Worm (Caenorhabditis elegans): ENCODE measurements around the gene cyp-13A2.

The cyp-13A2 gene

ce11 chrII:9787395-9788152 lies at the start of gene cyp-13A2:
Gene cyp-13A2 (minus strand): TSS chrII:9787629.
- TF ChIP-seq nhr-43 (tag; optimal IDR thresholded peaks at IDR 0.05; ENCODE audit: poor library complexity, severe bottlenecking) = peak; percentile 32
- TF ChIP-seq ceh-9 (tag; optimal IDR thresholded peaks at IDR 0.05) = no peak
- TF ChIP-seq lsy-12 (tag; optimal IDR thresholded peaks at IDR 0.05) = peak; percentile 38
- TF ChIP-seq ztf-4 (tag; optimal IDR thresholded peaks at IDR 0.05) = no peak
- peak; percentile 55 for TF ChIP-seq nhr-23 (tag; optimal IDR thresholded peaks at IDR 0.05)
- no peak for TF ChIP-seq nhr-237 (tag; optimal IDR thresholded peaks at IDR 0.05)
- peak; percentile 52 for TF ChIP-seq nhr-11 (tag; optimal IDR thresholded peaks at IDR 0.05)
- TF ChIP-seq snpc-4 (tag; optimal IDR thresholded peaks at IDR 0.05) = peak; percentile 96
- TF ChIP-seq elt-1 (tag; optimal IDR thresholded peaks at IDR 0.05) = peak; percentile 85
- peak; percentile 31 for TF ChIP-seq nfya-1 (tag; optimal IDR thresholded peaks at IDR 0.05; ENCODE audit: insufficient read depth)
- no peak for TF ChIP-seq sea-2 (GFP tag; optimal IDR thresholded peaks at IDR 0.05)
- no peak for TF ChIP-seq tbx-2 (tag; optimal IDR thresholded peaks at IDR 0.05)
- peak; percentile 87 for TF ChIP-seq elt-2 (tag; optimal IDR thresholded peaks at IDR 0.05)
- TF ChIP-seq ztf-11 (tag; optimal IDR thresholded peaks at IDR 0.05) = no peak
- no peak for TF ChIP-seq fos-1 (tag; optimal IDR thresholded peaks at IDR 0.05)
- no peak for TF ChIP-seq zag-1 (tag; optimal IDR thresholded peaks at IDR 0.05)
- TF ChIP-seq mml-1 (tag; optimal IDR thresholded peaks at IDR 0.05) = no peak
- TF ChIP-seq lin-39 (tag; optimal IDR thresholded peaks at IDR 0.05) = no peak
- peak; percentile 6 for TF ChIP-seq nhr-77 (tag; optimal IDR thresholded peaks at IDR 0.05)
- TF ChIP-seq egl-27 (tag; optimal IDR thresholded peaks at IDR 0.05) = no peak
- peak; percentile 71 for TF ChIP-seq pqm-1 (tag; optimal IDR thresholded peaks at IDR 0.05)
- TF ChIP-seq lin-15B (tag; optimal IDR thresholded peaks at IDR 0.05) = peak; percentile 11
- TF ChIP-seq fkh-2 (tag; optimal IDR thresholded peaks at IDR 0.05) = no peak
- no peak for TF ChIP-seq fkh-10 (GFP tag; optimal IDR thresholded peaks at IDR 0.05)
- no peak for TF ChIP-seq hmg-11 (tag; optimal IDR thresholded peaks at IDR 0.05)
- peak; percentile 73 for TF ChIP-seq pha-4 (tag; optimal IDR thresholded peaks at IDR 0.05)
- TF ChIP-seq egl-5 (tag; optimal IDR thresholded peaks at IDR 0.05) = no peak
- no peak for TF ChIP-seq daf-12 (tag; optimal IDR thresholded peaks at IDR 0.05)
- peak; percentile 26 for TF ChIP-seq jun-1 (tag; optimal IDR thresholded peaks at IDR 0.05)
- no peak for TF ChIP-seq mdl-1 (tag; optimal IDR thresholded peaks at IDR 0.05)
- no peak for TF ChIP-seq ZK546.5 (tag; optimal IDR thresholded peaks at IDR 0.05)
- peak; percentile 92 for TF ChIP-seq nhr-25 (tag; optimal IDR thresholded peaks at IDR 0.05)
- no peak for TF ChIP-seq eor-1 (tag; optimal IDR thresholded peaks at IDR 0.05)
- TF ChIP-seq R02D3.7 (tag; optimal IDR thresholded peaks at IDR 0.05) = no peak
- no peak for TF ChIP-seq skn-1 (tag; optimal IDR thresholded peaks at IDR 0.05)
- TF ChIP-seq aly-2 (tag; optimal IDR thresholded peaks at IDR 0.05) = no peak
- TF ChIP-seq ceh-82 (tag; optimal IDR thresholded peaks at IDR 0.05) = no peak
- TF ChIP-seq elt-3 (tag; optimal IDR thresholded peaks at IDR 0.05) = no peak
- no peak for TF ChIP-seq ceh-16 (tag; optimal IDR thresholded peaks at IDR 0.05)
- no peak for TF ChIP-seq nhr-12 (tag; optimal IDR thresholded peaks at IDR 0.05)
- no peak for TF ChIP-seq ama-1 (optimal IDR thresholded peaks at IDR 0.05)
- TF ChIP-seq nhr-67 (tag; optimal IDR thresholded peaks at IDR 0.05) = no peak
- no peak for TF ChIP-seq unc-39 (tag; optimal IDR thresholded peaks at IDR 0.05)
- no peak for TF ChIP-seq nhr-76 (tag; optimal IDR thresholded peaks at IDR 0.05)
- TF ChIP-seq ceh-28 (tag; optimal IDR thresholded peaks at IDR 0.05) = peak; percentile 5
- no peak for TF ChIP-seq nhr-28 (tag; optimal IDR thresholded peaks at IDR 0.05)
- no peak for TF ChIP-seq unc-62 (GFP tag; optimal IDR thresholded peaks at IDR 0.05)

Data from whole organism, L3 larva.